Fruit fly (Drosophila melanogaster) whole organism, adult: ENCODE measurements around the gene pall.

Source experiments
- CG11617 ChIP-seq: fragments of 200-800 bp; sonication (Bioruptor generic); optimal IDR thresholded peaks from 2 replicates; lab custom pipeline; 2017; ENCODE audit warnings: mild to moderate bottlenecking, missing biosample characterization, missing genetic modification reagents, missing genetic modification characterization
- CG12768 ChIP-seq: fragments of 200-800 bp; sonication (Bioruptor generic); optimal IDR thresholded peaks from 2 replicates; lab custom pipeline; 2017; ENCODE audit warnings: missing biosample characterization, missing genetic modification characterization, mild to moderate bottlenecking, moderate library complexity, missing genetic modification reagents
- CG14711 ChIP-seq: fragments of 200-800 bp; sonication (Bioruptor generic); optimal IDR thresholded peaks from 2 replicates; lab custom pipeline; 2018; ENCODE audit warnings: missing biosample characterization, mild to moderate bottlenecking, missing genetic modification characterization, moderate library complexity
- CG1620 ChIP-seq: fragments of 200-800 bp; sonication (Bioruptor generic); optimal IDR thresholded peaks from 2 replicates; lab custom pipeline; 2016; ENCODE audit warnings: missing biosample characterization, missing genetic modification characterization
- CG33017 ChIP-seq: fragments of 200-800 bp; sonication (Bioruptor generic); optimal IDR thresholded peaks from 2 replicates; lab custom pipeline; 2018; ENCODE audit warnings: missing biosample characterization, mild to moderate bottlenecking, missing genetic modification characterization, moderate library complexity
- CG5204 ChIP-seq: fragments of 200-800 bp; sonication (Bioruptor generic); optimal IDR thresholded peaks from 2 replicates; lab custom pipeline; 2016; ENCODE audit warnings: missing biosample characterization, missing genetic modification characterization
- CG7045 ChIP-seq: fragments of 200-800 bp; sonication (Bioruptor generic); optimal IDR thresholded peaks from 2 replicates; lab custom pipeline; 2017; ENCODE audit warnings: missing biosample characterization, mild to moderate bottlenecking, missing genetic modification characterization
- CG7101 ChIP-seq: fragments of 200-800 bp; sonication (Bioruptor generic); optimal IDR thresholded peaks from 2 replicates; lab custom pipeline; 2018; ENCODE audit warnings: missing biosample characterization, mild to moderate bottlenecking, missing genetic modification characterization, moderate library complexity
- Clk ChIP-seq: fragments of 200-800 bp; sonication (Bioruptor generic); optimal IDR thresholded peaks from 2 replicates; lab custom pipeline; 2017; ENCODE audit warnings: missing biosample characterization, missing genetic modification characterization
- Crg-1 ChIP-seq: fragments of 200-800 bp; sonication (Bioruptor generic); optimal IDR thresholded peaks from 2 replicates; lab custom pipeline; 2016; ENCODE audit warnings: missing biosample characterization, missing genetic modification characterization
- Hr96 ChIP-seq: fragments of 200-800 bp; sonication (Bioruptor generic); optimal IDR thresholded peaks from 2 replicates; lab custom pipeline; 2016; ENCODE audit warnings: missing biosample characterization, missing genetic modification characterization
- Mnt ChIP-seq: fragments of 200-800 bp; sonication (Bioruptor generic); optimal IDR thresholded peaks from 2 replicates; lab custom pipeline; 2016; ENCODE audit warnings: missing biosample characterization, mild to moderate bottlenecking, missing genetic modification characterization
- bab1 ChIP-seq: fragments of 200-800 bp; sonication (Bioruptor generic); optimal IDR thresholded peaks from 3 replicates; lab custom pipeline; 2019; ENCODE audit warnings: missing biosample characterization, mild to moderate bottlenecking, missing genetic modification characterization, moderate library complexity
- cic ChIP-seq: fragments of 200-800 bp; sonication (Bioruptor generic); optimal IDR thresholded peaks from 2 replicates; lab custom pipeline; 2017; ENCODE audit warnings: missing biosample characterization, mild to moderate bottlenecking, missing genetic modification characterization, moderate library complexity
- cnc ChIP-seq, 2 experiments: fragments of >200 bp; optimal IDR thresholded peaks; 2 replicates each; lab custom pipeline; 2017
- kay ChIP-seq: fragments of 200-800 bp; sonication (Bioruptor generic); peaks from one replicate; lab custom pipeline; 2016; ENCODE audit warnings: missing biosample characterization, missing genetic modification characterization, borderline replicate concordance
- ovo ChIP-seq: fragments of 200-800 bp; sonication (Bioruptor generic); optimal IDR thresholded peaks from 2 replicates; lab custom pipeline; 2016; ENCODE audit warnings: missing biosample characterization, missing genetic modification characterization
- pad ChIP-seq: fragments of 200-800 bp; sonication (Bioruptor generic); optimal IDR thresholded peaks from 3 replicates; lab custom pipeline; 2017; ENCODE audit warnings: missing biosample characterization, missing genetic modification characterization, mild to moderate bottlenecking, moderate library complexity, missing genetic modification reagents
- tj ChIP-seq: fragments of 200-800 bp; sonication (Bioruptor generic); optimal IDR thresholded peaks from 3 replicates; lab custom pipeline; 2017; ENCODE audit warnings: missing biosample characterization, mild to moderate bottlenecking, missing genetic modification characterization, moderate library complexity
- toe ChIP-seq: fragments of 200-800 bp; sonication (Bioruptor generic); optimal IDR thresholded peaks from 2 replicates; lab custom pipeline; 2016; ENCODE audit warnings: missing biosample characterization, missing genetic modification characterization

The pall gene

dm6 chr3L:9471151-9471903 is 16.3 kb downstream of the pall start:
- TF ChIP-seq CG11617 (no peak), CG12768 (no peak), Mnt (GFP tag; lab: Kevin White, UChicago) (no peak), pad (GFP tag; lab: Kevin White, UChicago) (no peak), CG14711 (tag; lab: Kevin White, UChicago) (no peak), toe (GFP tag; lab: Kevin White, UChicago) (no peak), CG5204 (GFP tag; lab: Kevin White, UChicago) (no peak), Clk (GFP tag; lab: Kevin White, UChicago) (no peak), tj (GFP tag; lab: Kevin White, UChicago) (no peak), cic (GFP tag; lab: Kevin White, UChicago) (no peak), CG1620 (no peak), cnc (optimal IDR thresholded peaks at IDR 0.05; lab: Kevin White, UChicago) (no peak), CG7045 (GFP tag; lab: Kevin White, UChicago) (no peak), CG33017 (tag; lab: Kevin White, UChicago) (no peak), kay (GFP tag; lab: Kevin White, UChicago) (no peak), Hr96 (GFP tag; lab: Kevin White, UChicago) (no peak), ovo (no peak), bab1 (no peak), Crg-1 (GFP tag; lab: Kevin White, UChicago) (no peak)

DNA sequence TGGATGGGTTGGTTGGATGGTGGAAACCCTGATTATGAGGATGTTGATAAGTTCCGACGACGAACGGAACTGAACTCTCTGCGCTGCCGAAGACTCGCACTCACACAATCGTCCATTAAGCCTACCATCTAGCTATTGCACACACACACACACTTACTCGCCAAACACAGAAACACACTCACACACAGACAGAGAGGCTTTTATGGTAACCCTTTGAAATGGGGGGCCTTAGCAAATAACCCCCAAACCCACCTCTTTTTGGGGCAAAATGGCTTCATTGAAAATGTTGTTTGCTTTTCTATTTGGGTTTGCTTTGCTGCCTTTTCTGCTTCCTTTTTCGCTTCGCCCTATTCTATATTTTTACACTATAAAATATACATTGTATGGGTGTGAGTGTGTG is 18.5 kb downstream of the pall start:
- TF ChIP-seq Clk (GFP tag; lab: Kevin White, UChicago) (peak; percentile 0), Mnt (GFP tag; lab: Kevin White, UChicago) (no peak), bab1 (no peak), cic (GFP tag; lab: Kevin White, UChicago) (peak; percentile 26)

DNA sequence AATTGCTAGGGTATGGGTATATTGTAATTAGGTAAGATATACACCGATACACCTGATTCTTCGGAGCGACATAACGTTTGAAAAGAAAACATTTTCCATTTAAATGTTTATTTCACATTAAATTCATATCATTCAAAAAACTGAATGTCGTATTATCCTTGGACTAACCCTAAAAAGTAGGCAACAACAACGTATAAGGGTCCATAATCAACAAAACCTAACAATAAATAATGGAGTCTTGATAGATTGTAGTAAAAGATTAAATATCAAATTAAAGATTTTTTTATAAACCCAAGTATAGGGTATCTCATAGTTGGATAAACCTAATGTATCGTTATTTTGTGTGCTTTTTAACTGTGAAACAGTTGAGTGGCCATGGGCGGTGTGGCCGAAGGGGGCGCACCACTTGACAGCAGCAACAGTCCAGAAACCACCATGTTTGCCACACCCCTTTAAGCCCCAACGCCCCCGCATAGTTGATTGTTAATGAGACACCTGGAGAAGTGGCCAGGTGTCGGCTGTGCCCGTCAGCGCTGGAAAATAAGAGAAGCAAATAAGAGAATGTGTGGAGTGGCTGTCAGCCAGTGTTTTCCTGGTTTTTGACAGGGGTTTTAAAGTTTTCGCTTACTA is 19.2 kb downstream of the pall start:
- TF ChIP-seq CG33017 (tag; lab: Kevin White, UChicago) (no peak), CG14711 (tag; lab: Kevin White, UChicago) (no peak), kay (GFP tag; lab: Kevin White, UChicago) (no peak), pad (GFP tag; lab: Kevin White, UChicago) (no peak), CG11617 (no peak), cic (GFP tag; lab: Kevin White, UChicago) (no peak), CG12768 (no peak), CG1620 (no peak), ovo (no peak), bab1 (peak; percentile 3), Crg-1 (GFP tag; lab: Kevin White, UChicago) (no peak), CG7101 (tag; lab: Kevin White, UChicago) (no peak), toe (GFP tag; lab: Kevin White, UChicago) (no peak), cnc (optimal IDR thresholded peaks at IDR 0.05; lab: Kevin White, UChicago) (no peak), Clk (GFP tag; lab: Kevin White, UChicago) (no peak), CG7045 (GFP tag; lab: Kevin White, UChicago) (peak; percentile 36), tj (GFP tag; lab: Kevin White, UChicago) (no peak), Hr96 (GFP tag; lab: Kevin White, UChicago) (no peak)

DNA sequence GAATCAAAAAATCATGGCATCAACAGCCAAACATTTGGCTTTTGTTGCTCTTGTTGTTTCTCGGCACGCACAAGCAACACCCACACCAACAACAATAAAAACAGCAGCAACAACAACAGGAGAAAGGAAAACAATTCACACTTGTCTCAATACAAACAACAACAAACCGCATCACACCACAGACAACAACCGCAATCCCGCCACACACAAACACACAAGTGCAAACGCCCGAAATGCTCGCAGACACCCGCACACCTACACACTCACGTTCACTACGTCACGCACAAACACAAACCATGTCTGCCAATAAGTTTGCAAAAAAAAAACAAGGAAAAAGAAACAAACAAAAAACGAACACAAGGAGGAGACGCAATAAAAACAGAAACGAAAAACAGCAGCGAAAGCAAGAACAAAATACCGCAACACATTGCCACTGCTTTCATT is 19.8 kb downstream of the pall start:
- no peak for TF ChIP-seq CG7101 (tag; lab: Kevin White, UChicago)
- no peak for TF ChIP-seq toe (GFP tag; lab: Kevin White, UChicago)

DNA sequence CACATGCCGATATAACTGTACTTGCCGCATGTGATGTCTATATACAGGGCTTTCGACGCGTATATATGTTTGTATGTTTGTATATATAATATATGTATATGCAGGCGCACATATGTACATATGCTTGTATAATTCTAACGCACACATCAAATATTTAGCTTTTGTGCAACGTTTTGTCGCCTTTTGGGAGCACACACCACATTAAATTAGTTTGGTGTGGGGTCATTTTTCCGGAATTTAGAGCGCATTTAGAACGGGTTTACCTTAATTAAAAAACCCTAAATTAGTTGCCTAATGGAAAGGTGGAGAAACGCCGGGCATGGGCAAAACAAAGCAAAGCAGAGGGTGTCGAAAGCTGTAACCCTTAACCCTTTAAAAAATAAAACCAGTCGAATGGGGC is 20.3 kb downstream of the pall start:
- TF ChIP-seq pad (GFP tag; lab: Kevin White, UChicago) = no peak
- TF ChIP-seq kay (GFP tag; lab: Kevin White, UChicago) = peak; percentile 78

dm6 chr3L:9466595-9466994 is 21.0 kb downstream of the pall start:
- TF ChIP-seq CG33017 (tag; lab: Kevin White, UChicago) (peak; percentile 32), kay (GFP tag; lab: Kevin White, UChicago) (no peak), bab1 (no peak), ovo (no peak), toe (GFP tag; lab: Kevin White, UChicago) (peak; percentile 42), Mnt (GFP tag; lab: Kevin White, UChicago) (no peak), CG7045 (GFP tag; lab: Kevin White, UChicago) (peak; percentile 47), CG14711 (tag; lab: Kevin White, UChicago) (no peak), CG11617 (peak; percentile 34), cic (GFP tag; lab: Kevin White, UChicago) (no peak), Crg-1 (GFP tag; lab: Kevin White, UChicago) (no peak), Hr96 (GFP tag; lab: Kevin White, UChicago) (no peak), CG12768 (peak; percentile 24), pad (GFP tag; lab: Kevin White, UChicago) (no peak), CG5204 (GFP tag; lab: Kevin White, UChicago) (peak; percentile 57), CG1620 (no peak), CG7101 (tag; lab: Kevin White, UChicago) (peak; percentile 9), cnc (optimal IDR thresholded peaks at IDR 0.05; lab: Kevin White, UChicago) (no peak), tj (GFP tag; lab: Kevin White, UChicago) (no peak), Clk (GFP tag; lab: Kevin White, UChicago) (peak; percentile 32)
